Fruit fly (Drosophila melanogaster) ovary, adult (tissue): ENCODE results near the gene CG6470.

ENCODE experiments used
- CG17801 ChIP-seq: fragments of 200-800 bp; optimal IDR thresholded peaks from 2 replicates; lab custom pipeline; 2019; ENCODE audit warnings: missing biosample characterization, mild to moderate bottlenecking, missing genetic modification characterization, moderate library complexity; ENCODE audit not compliant: partially characterized antibody

CG6470 gene

dm6 chrX:18533308-18533707 is 18.6 kb upstream of the CG6470 start:
- TF ChIP-seq CG17801 = no peak

- no peak for TF ChIP-seq CG17801
Observed at dm6 chrX:18528166-18528733, 13.6 kb upstream of the CG6470 start, which contains the start of the genes CG15042 and CG15047. CG15042 (minus strand) TSS chrX:18528266. CG15047 (plus strand) TSS chrX:18528683.

dm6 chrX:18524594-18525266 is 10.1 kb upstream of the CG6470 start:
- TF ChIP-seq CG17801 = no peak

- no peak for TF ChIP-seq CG17801
Observed at dm6 chrX:18523146-18523812, 8.6 kb upstream of the CG6470 start.

dm6 chrX:18522395-18523104 is 7.9 kb upstream of the CG6470 start, which contains the start of gene CG6481:
CG6481 (minus strand) TSS chrX:18522445.
- no peak for TF ChIP-seq CG17801

dm6 chrX:18520360-18520759 is 5.7 kb upstream of the CG6470 start:
- TF ChIP-seq CG17801 = no peak

dm6 chrX:18517415-18517814 is 2.7 kb upstream of the CG6470 start:
- TF ChIP-seq CG17801 = no peak

dm6 chrX:18515988-18516541 is 1.4 kb upstream of the CG6470 start:
- TF ChIP-seq CG17801 = no peak

dm6 chrX:18515205-18515921 is 696 bp upstream of the CG6470 start, which contains the start of the genes Bx and HisRS:
Bx (plus strand) TSS chrX:18515428.
HisRS (plus strand) TSS chrX:18515428.
- no peak for TF ChIP-seq CG17801

- TF ChIP-seq CG17801 = peak; percentile 61
Observed at dm6 chrX:18512271-18512679, 2.4 kb downstream of the CG6470 start, which contains the start of gene Ggt-1. Ggt-1 (minus strand) TSS chrX:18512521.

- TF ChIP-seq CG17801 = peak; percentile 11
Observed at dm6 chrX:18510884-18511283, 3.8 kb downstream of the CG6470 start.

dm6 chrX:18509430-18509829 is 5.2 kb downstream of the CG6470 start:
- TF ChIP-seq CG17801 = no peak

dm6 chrX:18508565-18508964 is 6.1 kb downstream of the CG6470 start:
- no peak for TF ChIP-seq CG17801

- TF ChIP-seq CG17801 = peak; percentile 19
Observed at dm6 chrX:18506639-18507528, 7.8 kb downstream of the CG6470 start.
